Worm (Caenorhabditis elegans): Measurements from ENCODE around the gene deg-3.
A peak's percentile ranks its signal among the peaks of the same experiment; 100 is the strongest.

The deg-3 gene

DNA sequence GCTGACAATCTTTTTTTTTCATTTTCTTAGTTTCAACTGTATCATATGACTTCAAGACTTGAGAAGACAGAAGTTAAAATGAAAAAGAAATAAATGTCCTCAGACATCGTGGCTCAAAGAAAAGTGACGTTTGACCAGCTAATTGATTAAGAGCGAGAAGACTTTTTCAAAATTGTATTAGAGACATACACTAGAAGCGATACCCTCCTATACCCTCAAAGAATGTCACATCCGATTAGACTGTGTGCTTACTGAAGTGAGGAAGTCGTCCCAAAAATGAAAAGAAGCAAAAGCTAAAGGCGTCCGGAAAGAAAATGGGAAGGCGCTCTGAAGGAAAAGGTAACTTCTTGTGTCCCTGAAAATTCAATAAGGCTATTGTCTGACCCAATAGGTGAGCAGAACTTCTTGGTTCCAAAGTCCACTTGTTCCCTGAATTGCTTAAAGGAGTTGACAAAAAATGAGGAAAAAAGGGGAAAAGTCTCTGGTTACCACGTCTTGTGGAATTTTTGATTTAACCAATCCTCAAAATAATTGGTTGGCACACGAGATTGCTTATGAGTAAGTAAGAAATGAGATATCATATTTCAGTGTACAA, 42.6 kb downstream of the deg-3 start:
- TF ChIP-seq unc-42 (tag; optimal IDR thresholded peaks at IDR 0.05) (peak; percentile 52), dmd-4 (tag; optimal IDR thresholded peaks at IDR 0.05; ENCODE audit: borderline replicate concordance) (no peak)

DNA sequence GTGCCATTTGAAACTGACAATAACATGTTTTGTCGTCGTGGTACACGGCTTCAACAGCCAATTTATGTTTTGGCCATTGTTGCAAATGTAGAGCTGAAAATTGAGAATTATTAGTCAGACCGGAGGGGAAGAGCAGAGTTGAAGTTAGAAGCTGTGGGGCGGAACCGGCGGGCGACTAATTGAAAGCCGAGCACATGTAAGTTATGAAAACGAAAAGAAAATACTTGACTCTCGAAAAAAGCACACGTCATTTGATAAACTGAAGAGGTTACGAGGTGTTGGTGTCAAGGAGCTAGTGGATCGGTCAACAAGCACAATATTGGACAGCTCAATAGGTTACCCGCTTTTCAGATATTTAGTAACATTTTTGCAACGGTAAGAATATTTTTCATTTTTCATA, 48.8 kb downstream of the deg-3 start, which contains the start of gene dop-5:
Gene dop-5 (minus strand): TSS at position 101 of the 400 bp plus-strand sequence.
- TF ChIP-seq unc-42 (tag; optimal IDR thresholded peaks at IDR 0.05) (no peak), ceh-6 (GFP tag; optimal IDR thresholded peaks at IDR 0.05) (no peak), hlh-15 (tag; optimal IDR thresholded peaks at IDR 0.05) (no peak), dve-1 (tag; optimal IDR thresholded peaks at IDR 0.05) (no peak), ztf-16 (tag; optimal IDR thresholded peaks at IDR 0.05) (no peak), rnt-1 (tag; optimal IDR thresholded peaks at IDR 0.05) (no peak), mec-3 (tag; optimal IDR thresholded peaks at IDR 0.05; ENCODE audit: borderline replicate concordance) (no peak), nfya-1 (tag; optimal IDR thresholded peaks at IDR 0.05) (no peak), sox-2 (GFP tag; IDR thresholded peaks at IDR 0.05) (no peak), lim-6 (tag; optimal IDR thresholded peaks at IDR 0.05) (no peak), ceh-30 (tag; optimal IDR thresholded peaks at IDR 0.05) (no peak), elt-4 (tag; optimal IDR thresholded peaks at IDR 0.05) (no peak), npax-4 (tag; optimal IDR thresholded peaks at IDR 0.05) (no peak), che-1 (tag; optimal IDR thresholded peaks at IDR 0.05) (no peak), ttx-3 (tag; optimal IDR thresholded peaks at IDR 0.05) (no peak)

DNA sequence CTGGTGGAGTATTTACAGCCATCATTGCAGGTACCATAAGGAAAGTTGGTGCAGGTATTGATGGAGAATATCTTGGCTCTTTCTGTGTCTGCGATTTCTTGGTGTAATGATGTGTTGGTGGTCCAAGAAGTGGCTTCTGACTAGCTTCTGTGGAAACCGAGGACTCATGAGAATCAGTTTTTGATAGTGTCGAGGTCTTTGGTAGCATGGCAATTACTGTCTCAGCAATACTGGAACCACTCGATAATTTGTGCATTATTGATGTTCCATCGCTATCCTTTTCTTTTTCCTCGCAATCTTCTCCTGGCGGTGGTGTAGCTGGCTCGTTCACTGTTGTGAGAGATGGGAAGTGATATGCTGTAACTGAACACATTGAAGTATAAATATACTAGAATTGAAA, 51.4 kb downstream of the deg-3 start:
- no peak for TF ChIP-seq ceh-2 (tag; optimal IDR thresholded peaks at IDR 0.05)
- TF ChIP-seq mec-3 (tag; optimal IDR thresholded peaks at IDR 0.05; ENCODE audit: borderline replicate concordance): no peak
- no peak for TF ChIP-seq ceh-14 (tag; optimal IDR thresholded peaks at IDR 0.05)
- no peak for TF ChIP-seq unc-86 (tag; optimal IDR thresholded peaks at IDR 0.05)

Data from whole organism, late embryonic.